Fruit fly (Drosophila melanogaster) whole organism, prepupa: Measurements from ENCODE around the gene CG13733.
A peak's percentile ranks its signal among the peaks of the same experiment; 100 is the strongest.

Experiments
- Blimp-1 ChIP-seq: fragments of 200-800 bp; sonication (Bioruptor generic); optimal IDR thresholded peaks from 3 replicates; lab custom pipeline; 2017; ENCODE audit warnings: missing biosample characterization, missing genetic modification characterization, mild to moderate bottlenecking, moderate library complexity, missing genetic modification reagents
- CG10631 ChIP-seq: fragments of 200-800 bp; sonication (Bioruptor generic); optimal IDR thresholded peaks from 2 replicates; lab custom pipeline; 2016; ENCODE audit warnings: missing biosample characterization, missing genetic modification characterization
- CG11762 ChIP-seq: fragments of 200-800 bp; sonication (Bioruptor generic); optimal IDR thresholded peaks from 3 replicates; lab custom pipeline; 2016; ENCODE audit warnings: missing biosample characterization, missing genetic modification characterization; ENCODE audit not compliant: insufficient read depth
- CG15336 ChIP-seq: fragments of 200-800 bp; sonication (Bioruptor generic); IDR thresholded peaks from 2 replicates; pipeline ENCODE4 v1.3.6; 2022; ENCODE audit warnings: missing biosample characterization, missing genetic modification characterization
- CG1621 ChIP-seq: fragments of 200-800 bp; sonication (Bioruptor generic); optimal IDR thresholded peaks from 3 replicates; lab custom pipeline; 2018; ENCODE audit warnings: missing biosample characterization, mild to moderate bottlenecking, missing genetic modification characterization
- CG16779 ChIP-seq: fragments of 200-800 bp; sonication (Bioruptor generic); optimal IDR thresholded peaks from 3 replicates; lab custom pipeline; 2017; ENCODE audit warnings: missing biosample characterization, mild to moderate bottlenecking, missing genetic modification characterization
- CG3032 ChIP-seq: fragments of 200-800 bp; optimal IDR thresholded peaks from 2 replicates; lab custom pipeline; 2019; ENCODE audit warnings: missing biosample characterization, mild to moderate bottlenecking, missing genetic modification characterization, moderate library complexity
- CG31627 ChIP-seq: fragments of 200-800 bp; sonication (Bioruptor generic); optimal IDR thresholded peaks from 3 replicates; lab custom pipeline; 2016; ENCODE audit warnings: missing biosample characterization, missing genetic modification characterization
- CG32006 ChIP-seq: fragments of 200-800 bp; sonication (Bioruptor generic); optimal IDR thresholded peaks from 3 replicates; lab custom pipeline; 2017; ENCODE audit warnings: missing biosample characterization, mild to moderate bottlenecking, missing genetic modification characterization
- CG34406 ChIP-seq: fragments of 200-800 bp; sonication (Bioruptor generic); optimal IDR thresholded peaks from 3 replicates; lab custom pipeline; 2016; ENCODE audit warnings: missing biosample characterization, missing genetic modification characterization
- CG3919 ChIP-seq: fragments of 200-800 bp; sonication (Bioruptor generic); optimal IDR thresholded peaks from 3 replicates; lab custom pipeline; 2016; ENCODE audit warnings: missing biosample characterization, missing genetic modification characterization
- CG4318 ChIP-seq: fragments of 200-800 bp; sonication (Bioruptor generic); optimal IDR thresholded peaks from 3 replicates; lab custom pipeline; 2017; ENCODE audit warnings: missing biosample characterization, mild to moderate bottlenecking, missing genetic modification characterization
- CG6163 ChIP-seq: fragments of 200-800 bp; sonication (Bioruptor generic); IDR thresholded peaks from 3 replicates; pipeline ENCODE4 v1.3.6; 2022; ENCODE audit warnings: missing biosample characterization, missing genetic modification characterization
- CG6276 ChIP-seq: fragments of 200-800 bp; sonication (Bioruptor generic); optimal IDR thresholded peaks from 2 replicates; lab custom pipeline; 2017; ENCODE audit warnings: missing biosample characterization, mild to moderate bottlenecking, missing genetic modification characterization
- CG6792 ChIP-seq: fragments of 200-800 bp; sonication (Bioruptor generic); optimal IDR thresholded peaks from 3 replicates; lab custom pipeline; 2016; ENCODE audit warnings: missing biosample characterization, missing genetic modification characterization
- CG6808 ChIP-seq: fragments of 200-800 bp; sonication (Bioruptor generic); optimal IDR thresholded peaks from 3 replicates; lab custom pipeline; 2017; ENCODE audit warnings: missing biosample characterization, missing genetic modification characterization, mild to moderate bottlenecking, moderate library complexity, missing genetic modification reagents
- CG6854 ChIP-seq: fragments of 200-800 bp; sonication (Bioruptor generic); optimal IDR thresholded peaks from 2 replicates; lab custom pipeline; 2017; ENCODE audit warnings: missing biosample characterization, mild to moderate bottlenecking, missing genetic modification characterization
- CG8119 ChIP-seq: fragments of 200-800 bp; sonication (Bioruptor generic); IDR thresholded peaks from 3 replicates; pipeline ENCODE4 v1.3.6; 2022; ENCODE audit warnings: missing biosample characterization, missing genetic modification characterization
- CG9139 ChIP-seq: fragments of 200-800 bp; sonication (Bioruptor generic); optimal IDR thresholded peaks from 3 replicates; lab custom pipeline; 2017; ENCODE audit warnings: missing biosample characterization, mild to moderate bottlenecking, missing genetic modification characterization
- Eip75B ChIP-seq: fragments of 200-800 bp; sonication (Bioruptor generic); optimal IDR thresholded peaks from 3 replicates; lab custom pipeline; 2016; ENCODE audit warnings: missing biosample characterization, missing genetic modification characterization
- Eip93F ChIP-seq: fragments of 200-800 bp; sonication (Bioruptor generic); optimal IDR thresholded peaks from 2 replicates; lab custom pipeline; 2016; ENCODE audit warnings: missing biosample characterization, mild to moderate bottlenecking, missing genetic modification characterization
- Ets21C ChIP-seq: fragments of 200-800 bp; sonication (Bioruptor generic); optimal IDR thresholded peaks from 3 replicates; lab custom pipeline; 2016; ENCODE audit warnings: missing biosample characterization, missing genetic modification characterization
- Ets96B ChIP-seq: fragments of 200-800 bp; optimal IDR thresholded peaks from 2 replicates; lab custom pipeline; 2019; ENCODE audit warnings: missing biosample characterization, mild to moderate bottlenecking, missing genetic modification characterization, moderate library complexity
- Gug ChIP-seq: fragments of 200-800 bp; sonication (Bioruptor generic); IDR thresholded peaks from 2 replicates; pipeline ENCODE4 v1.3.6; 2022; ENCODE audit warnings: missing biosample characterization, missing genetic modification characterization
- Hr38 ChIP-seq: sonication (Bioruptor generic); optimal IDR thresholded peaks from 2 replicates; lab custom pipeline; 2016; ENCODE audit warnings: missing biosample characterization, missing genetic modification characterization
- Hr39 ChIP-seq: fragments of 200-800 bp; sonication (Bioruptor generic); optimal IDR thresholded peaks from 2 replicates; lab custom pipeline; 2016; ENCODE audit warnings: missing biosample characterization, missing genetic modification characterization
- Hr4 ChIP-seq: fragments of 200-800 bp; sonication (Bioruptor generic); optimal IDR thresholded peaks from 3 replicates; lab custom pipeline; 2016; ENCODE audit warnings: missing biosample characterization, missing genetic modification characterization
- Lpt ChIP-seq: fragments of 200-800 bp; sonication (Bioruptor generic); optimal IDR thresholded peaks from 3 replicates; lab custom pipeline; 2016; ENCODE audit warnings: missing biosample characterization, missing genetic modification characterization
- OdsH ChIP-seq: fragments of 200-800 bp; sonication (Bioruptor generic); optimal IDR thresholded peaks from 3 replicates; lab custom pipeline; 2016; ENCODE audit warnings: missing biosample characterization, missing genetic modification characterization
- Sox102F ChIP-seq: fragments of 200-800 bp; sonication (Bioruptor generic); optimal IDR thresholded peaks from 2 replicates; lab custom pipeline; 2016; ENCODE audit warnings: missing biosample characterization, mild to moderate bottlenecking, missing genetic modification characterization
- Sox14 ChIP-seq: fragments of 200-800 bp; sonication (Bioruptor generic); optimal IDR thresholded peaks from 3 replicates; lab custom pipeline; 2016; ENCODE audit warnings: missing biosample characterization, missing genetic modification characterization
- Sox15 ChIP-seq: fragments of 200-800 bp; sonication (Bioruptor generic); optimal IDR thresholded peaks from 3 replicates; lab custom pipeline; 2016; ENCODE audit warnings: missing biosample characterization, missing genetic modification characterization
- acj6 ChIP-seq: fragments of 200-800 bp; sonication (Bioruptor generic); optimal IDR thresholded peaks from 3 replicates; lab custom pipeline; 2016; ENCODE audit warnings: missing biosample characterization, missing genetic modification characterization
- cyc ChIP-seq: fragments of 200-800 bp; sonication (Bioruptor generic); optimal IDR thresholded peaks from 3 replicates; lab custom pipeline; 2016; ENCODE audit warnings: missing biosample characterization, missing genetic modification characterization
- dac ChIP-seq: fragments of 200-800 bp; sonication (Bioruptor generic); optimal IDR thresholded peaks from 2 replicates; lab custom pipeline; 2017; ENCODE audit warnings: missing biosample characterization, mild to moderate bottlenecking, missing genetic modification characterization
- dsx ChIP-seq: fragments of 200-800 bp; optimal IDR thresholded peaks from 3 replicates; lab custom pipeline; 2019; ENCODE audit warnings: missing biosample characterization, mild to moderate bottlenecking, missing genetic modification characterization, moderate library complexity; ENCODE audit not compliant: poor library complexity, severe bottlenecking
- fd85E ChIP-seq: fragments of 200-800 bp; sonication (Bioruptor generic); optimal IDR thresholded peaks from 3 replicates; lab custom pipeline; 2016; ENCODE audit warnings: missing biosample characterization, missing genetic modification characterization
- fkh ChIP-seq: fragments of 200-800 bp; sonication (Bioruptor generic); optimal IDR thresholded peaks from 3 replicates; lab custom pipeline; 2017; ENCODE audit warnings: missing biosample characterization, mild to moderate bottlenecking, missing genetic modification characterization, moderate library complexity
- net ChIP-seq: fragments of 200-800 bp; sonication (Bioruptor generic); optimal IDR thresholded peaks from 3 replicates; lab custom pipeline; 2016; ENCODE audit warnings: missing biosample characterization, missing genetic modification characterization
- pdm3 ChIP-seq: fragments of 200-800 bp; sonication (Bioruptor generic); optimal IDR thresholded peaks from 3 replicates; lab custom pipeline; 2016; ENCODE audit warnings: missing biosample characterization, missing genetic modification characterization
- ss ChIP-seq, 2 experiments: fragments of 200-800 bp; sonication (Bioruptor generic); optimal IDR thresholded peaks; 2 replicates in 1 of 2; 3 replicates in 1 of 2; lab custom pipeline; 2017 to 2018; ENCODE audit warnings: mild to moderate bottlenecking in 2 of 2, missing biosample characterization in 2 of 2, missing genetic modification characterization in 2 of 2, moderate library complexity in 1 of 2
- svp ChIP-seq: fragments of 200-800 bp; sonication (Bioruptor generic); peaks from one replicate; lab custom pipeline; 2016; ENCODE audit warnings: missing biosample characterization, missing genetic modification characterization
- topi ChIP-seq: fragments of 200-800 bp; sonication (Bioruptor generic); optimal IDR thresholded peaks from 3 replicates; lab custom pipeline; 2016; ENCODE audit warnings: missing biosample characterization, missing genetic modification characterization
- vri ChIP-seq: fragments of 200-800 bp; sonication (Bioruptor generic); optimal IDR thresholded peaks from 3 replicates; lab custom pipeline; 2016; ENCODE audit warnings: missing biosample characterization, mild to moderate bottlenecking, missing genetic modification characterization

Gene CG13733

dm6 chr3L:17430957-17431585, 47.7 kb downstream of the CG13733 start (continued):
- TF ChIP-seq CG8119 (GFP tag; lab: Robert Waterston, UW) (peak; percentile 24; the same call in 1 of the 3 replicates), net (GFP tag; lab: Kevin White, UChicago) (no peak), cyc (GFP tag; lab: Kevin White, UChicago) (no peak), CG15336 (GFP tag; lab: Robert Waterston, UW) (peak; percentile 27; the same call in 1 of the 2 replicates), svp (no peak), CG32006 (peak; percentile 50), CG31627 (GFP tag; lab: Kevin White, UChicago) (peak; percentile 7), Lpt (no peak), Gug (GFP tag; lab: Robert Waterston, UW) (no peak), Ets21C (no peak), topi (GFP tag; lab: Kevin White, UChicago) (peak; percentile 33), Sox14 (peak; percentile 37), Hr4 (GFP tag; lab: Kevin White, UChicago) (peak; percentile 39), CG6792 (GFP tag; lab: Kevin White, UChicago) (no peak), pdm3 (GFP tag; lab: Kevin White, UChicago) (peak; percentile 14), vri (peak; percentile 29), CG1621 (tag; lab: Kevin White, UChicago) (no peak), Ets96B (no peak), CG3032 (tag; lab: Kevin White, UChicago) (no peak), Hr39 (GFP tag; lab: Kevin White, UChicago) (peak; percentile 12), Sox102F (GFP tag; lab: Kevin White, UChicago) (no peak), CG11762 (no peak), OdsH (GFP tag; lab: Kevin White, UChicago) (peak; percentile 31), ss (GFP tag; optimal IDR thresholded peaks at IDR 0.05; lab: Kevin White, UChicago) (no peak), Eip93F (GFP tag; lab: Kevin White, UChicago) (peak; percentile 34), CG9139 (GFP tag; lab: Kevin White, UChicago) (no peak), CG6854 (GFP tag; lab: Kevin White, UChicago) (no peak), Sox15 (GFP tag; lab: Kevin White, UChicago) (no peak)

DNA sequence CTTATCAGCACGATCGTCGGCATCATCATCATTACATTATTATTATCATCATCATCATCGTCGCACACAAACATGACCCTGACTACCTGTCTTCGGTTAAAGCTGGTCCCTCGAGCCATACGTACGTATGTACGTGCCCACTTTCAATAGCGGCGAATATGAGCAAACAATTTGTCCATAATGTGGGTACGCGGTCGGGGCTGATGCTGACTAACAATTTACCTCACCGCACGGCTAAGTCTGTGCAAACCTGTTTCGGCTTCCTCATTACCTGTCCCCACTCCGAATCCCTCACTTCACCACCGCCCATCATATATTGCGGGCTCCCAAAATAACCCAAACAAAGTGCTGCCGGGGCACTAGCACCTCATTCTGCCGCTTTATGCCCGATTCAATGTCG, 48.3 kb downstream of the CG13733 start:
- TF ChIP-seq svp (peak; percentile 18), Eip93F (GFP tag; lab: Kevin White, UChicago) (no peak), Hr38 (GFP tag; lab: Kevin White, UChicago) (no peak), Sox14 (no peak), CG6163 (GFP tag; lab: Robert Waterston, UW) (no peak), Gug (GFP tag; lab: Robert Waterston, UW) (no peak), Eip75B (no peak), cyc (GFP tag; lab: Kevin White, UChicago) (no peak), CG34406 (GFP tag; lab: Kevin White, UChicago) (no peak), CG15336 (GFP tag; lab: Robert Waterston, UW) (no peak), net (GFP tag; lab: Kevin White, UChicago) (no peak), pdm3 (GFP tag; lab: Kevin White, UChicago) (no peak), Ets96B (no peak), CG9139 (GFP tag; lab: Kevin White, UChicago) (no peak), CG3919 (GFP tag; lab: Kevin White, UChicago) (no peak), CG6792 (GFP tag; lab: Kevin White, UChicago) (no peak), acj6 (GFP tag; lab: Kevin White, UChicago) (no peak), dsx (GFP tag; lab: Kevin White, UChicago) (peak; percentile 32), CG10631 (GFP tag; lab: Kevin White, UChicago) (no peak), vri (peak; percentile 26), fd85E (GFP tag; lab: Kevin White, UChicago) (no peak), CG6854 (GFP tag; lab: Kevin White, UChicago) (no peak), CG6276 (GFP tag; lab: Kevin White, UChicago) (no peak), CG1621 (tag; lab: Kevin White, UChicago) (no peak), Hr4 (GFP tag; lab: Kevin White, UChicago) (no peak), CG6808 (GFP tag; lab: Kevin White, UChicago) (no peak), Blimp-1 (GFP tag; lab: Kevin White, UChicago) (peak; percentile 36), Sox102F (GFP tag; lab: Kevin White, UChicago) (no peak), CG4318 (GFP tag; lab: Kevin White, UChicago) (no peak), CG32006 (no peak), Hr39 (GFP tag; lab: Kevin White, UChicago) (no peak), fkh (GFP tag; lab: Kevin White, UChicago) (peak; percentile 68), CG16779 (tag; lab: Kevin White, UChicago) (no peak), dac (no peak), topi (GFP tag; lab: Kevin White, UChicago) (no peak)
